Fruit fly (Drosophila melanogaster) whole organism, wandering third instar larva: ENCODE measurements around the gene CG32333.
A peak's percentile ranks its signal among the peaks of the same experiment; 100 is the strongest.

Experiments used
- Abd-B ChIP-seq: fragments of >200 bp; optimal IDR thresholded peaks from 2 replicates; lab custom pipeline; 2017; ENCODE audit warnings: missing biosample characterization, missing genetic modification characterization
- CG32264 ChIP-seq: fragments of 200-800 bp; sonication (Bioruptor generic); optimal IDR thresholded peaks from 2 replicates; lab custom pipeline; 2016; ENCODE audit warnings: missing biosample characterization, missing genetic modification characterization
- CG9705 ChIP-seq: fragments of 200-800 bp; sonication (Bioruptor generic); optimal IDR thresholded peaks from 2 replicates; lab custom pipeline; 2018; ENCODE audit warnings: missing biosample characterization, mild to moderate bottlenecking, missing genetic modification characterization
- CrebA ChIP-seq: fragments of 200-800 bp; sonication (Bioruptor generic); optimal IDR thresholded peaks from 2 replicates; lab custom pipeline; 2016; ENCODE audit warnings: missing biosample characterization, mild to moderate bottlenecking, missing genetic modification characterization, borderline replicate concordance
- Dfd ChIP-seq: fragments of >200 bp; optimal IDR thresholded peaks from 2 replicates; lab custom pipeline; 2017; ENCODE audit warnings: missing biosample characterization, missing genetic modification characterization
- Dif ChIP-seq: fragments of 200-275, 200-300 bp; sonication (Bioruptor generic); optimal IDR thresholded peaks from 2 replicates; lab custom pipeline; 2018; ENCODE audit warnings: missing biosample characterization, missing genetic modification characterization; ENCODE audit not compliant: partially characterized antibody
- GATAd ChIP-seq: sonication (Bioruptor generic); optimal IDR thresholded peaks from 2 replicates; lab custom pipeline; 2016; ENCODE audit warnings: missing biosample characterization, missing genetic modification characterization
- HLH106 ChIP-seq: fragments of 200-800 bp; optimal IDR thresholded peaks from 3 replicates; lab custom pipeline; 2019; ENCODE audit warnings: missing biosample characterization, mild to moderate bottlenecking, missing genetic modification characterization, moderate library complexity
- Hnf4 ChIP-seq: fragments of 200-800 bp; sonication (Bioruptor generic); optimal IDR thresholded peaks from 2 replicates; lab custom pipeline; 2016; ENCODE audit warnings: missing biosample characterization, mild to moderate bottlenecking, missing genetic modification characterization
- Hr78 ChIP-seq: fragments of >200 bp; optimal IDR thresholded peaks from 2 replicates; lab custom pipeline; 2017; ENCODE audit warnings: missing biosample characterization, missing genetic modification characterization
- Hr83 ChIP-seq: fragments of 200-300 bp; sonication (Bioruptor generic); optimal IDR thresholded peaks from 2 replicates; lab custom pipeline; 2016; ENCODE audit warnings: missing biosample characterization, mild to moderate bottlenecking, missing genetic modification characterization, moderate library complexity; ENCODE audit not compliant: poor library complexity, severe bottlenecking
- Jra ChIP-seq: sonication (Bioruptor generic); optimal IDR thresholded peaks from 2 replicates; lab custom pipeline; 2016; ENCODE audit warnings: missing biosample characterization, missing genetic modification characterization
- Mio ChIP-seq: sonication (Bioruptor generic); optimal IDR thresholded peaks from 2 replicates; lab custom pipeline; 2016; ENCODE audit warnings: missing biosample characterization, missing genetic modification characterization
- Myc ChIP-seq: fragments of >200 bp; optimal IDR thresholded peaks from 2 replicates; lab custom pipeline; 2017
- N ChIP-seq: fragments of >200 bp; optimal IDR thresholded peaks from 2 replicates; lab custom pipeline; 2018; ENCODE audit warnings: missing biosample characterization, missing external identifiers, missing genetic modification characterization
- OdsH ChIP-seq: fragments of 200-800 bp; sonication (Bioruptor generic); optimal IDR thresholded peaks from 2 replicates; lab custom pipeline; 2016; ENCODE audit warnings: missing biosample characterization, mild to moderate bottlenecking, missing genetic modification characterization
- Rel ChIP-seq, 2 experiments: fragments of 200-800 bp; sonication (Bioruptor generic) in 1 of 2; optimal IDR thresholded peaks; 2 replicates in 1 of 2; 3 replicates in 1 of 2; lab custom pipeline; 2016 to 2019; ENCODE audit warnings: mild to moderate bottlenecking in 2 of 2, missing biosample characterization in 2 of 2, missing genetic modification characterization in 2 of 2, moderate library complexity in 1 of 2
- Sp1 ChIP-seq: fragments of 200-800 bp; sonication (Bioruptor generic); optimal IDR thresholded peaks from 3 replicates; lab custom pipeline; 2019; ENCODE audit warnings: missing biosample characterization, mild to moderate bottlenecking, missing genetic modification characterization, moderate library complexity
- Vsx2 ChIP-seq: fragments of 200-300, 225-300 bp; sonication (Bioruptor generic); optimal IDR thresholded peaks from 2 replicates; lab custom pipeline; 2018; ENCODE audit warnings: missing biosample characterization, missing genetic modification characterization; ENCODE audit not compliant: partially characterized antibody
- br ChIP-seq: fragments of 200-800 bp; sonication (Bioruptor generic); optimal IDR thresholded peaks from 2 replicates; lab custom pipeline; 2016; ENCODE audit warnings: missing biosample characterization, missing genetic modification characterization
- brk ChIP-seq: fragments of 200-800 bp; sonication (Bioruptor generic); optimal IDR thresholded peaks from 2 replicates; lab custom pipeline; 2016; ENCODE audit warnings: missing biosample characterization, mild to moderate bottlenecking, missing genetic modification characterization
- dl ChIP-seq, 2 experiments: fragments of 175-275, 200-275 bp in 1 of 2; fragments of 200-275 bp in 1 of 2; sonication (Bioruptor generic); optimal IDR thresholded peaks; lab custom pipeline; 2018; ENCODE audit warnings: mild to moderate bottlenecking in 2 of 2, missing biosample characterization in 2 of 2, missing genetic modification characterization in 2 of 2, moderate library complexity in 2 of 2; ENCODE audit not compliant: partially characterized antibody in 2 of 2, insufficient read depth in 1 of 2
- dmrt93B ChIP-seq: fragments of 200-800 bp; sonication (Bioruptor generic); optimal IDR thresholded peaks from 2 replicates; lab custom pipeline; 2018; ENCODE audit warnings: missing biosample characterization, mild to moderate bottlenecking, missing genetic modification characterization
- dsf ChIP-seq: sonication (Bioruptor generic); optimal IDR thresholded peaks from 2 replicates; lab custom pipeline; 2016; ENCODE audit warnings: missing biosample characterization, missing genetic modification characterization, borderline replicate concordance
- ey ChIP-seq: fragments of 200-800 bp; sonication (Bioruptor generic); optimal IDR thresholded peaks from 2 replicates; lab custom pipeline; 2016; ENCODE audit warnings: missing biosample characterization, missing genetic modification characterization
- foxo ChIP-seq, 2 experiments: fragments of 200-800 bp; sonication (Bioruptor generic); optimal IDR thresholded peaks; 2 replicates in 1 of 2; 3 replicates in 1 of 2; lab custom pipeline; 2016 to 2017; ENCODE audit warnings: missing biosample characterization in 2 of 2, missing genetic modification characterization in 2 of 2
- fru ChIP-seq: fragments of 200-800 bp; sonication (Bioruptor generic); optimal IDR thresholded peaks from 3 replicates; lab custom pipeline; 2016; ENCODE audit warnings: missing biosample characterization, mild to moderate bottlenecking, missing genetic modification characterization
- h ChIP-seq: fragments of 200-800 bp; sonication (Bioruptor generic); optimal IDR thresholded peaks from 3 replicates; lab custom pipeline; 2016; ENCODE audit warnings: missing biosample characterization, mild to moderate bottlenecking, missing genetic modification characterization
- jim ChIP-seq: fragments of 175-275, 200-325 bp; sonication (Bioruptor generic); optimal IDR thresholded peaks from 2 replicates; lab custom pipeline; 2016; ENCODE audit warnings: missing biosample characterization, mild to moderate bottlenecking, missing genetic modification characterization
- lola ChIP-seq: fragments of >200 bp; optimal IDR thresholded peaks from 2 replicates; lab custom pipeline; 2017; ENCODE audit warnings: missing biosample characterization, missing genetic modification characterization
- pan ChIP-seq: fragments of >200 bp; optimal IDR thresholded peaks from 2 replicates; lab custom pipeline; 2017
- psq ChIP-seq: fragments of 200-800 bp; sonication (Bioruptor generic); optimal IDR thresholded peaks from 3 replicates; lab custom pipeline; 2017; ENCODE audit warnings: missing biosample characterization, mild to moderate bottlenecking, missing genetic modification characterization, moderate library complexity
- rgr ChIP-seq: fragments of 200-800 bp; sonication (Bioruptor generic); optimal IDR thresholded peaks from 3 replicates; lab custom pipeline; 2016; ENCODE audit warnings: missing biosample characterization, mild to moderate bottlenecking, missing genetic modification characterization
- sage ChIP-seq: fragments of 200-800 bp; sonication (Bioruptor generic); optimal IDR thresholded peaks from 2 replicates; lab custom pipeline; 2016; ENCODE audit warnings: missing biosample characterization, mild to moderate bottlenecking, missing genetic modification characterization
- sv ChIP-seq: fragments of 200-800 bp; sonication (Bioruptor generic); optimal IDR thresholded peaks from 3 replicates; lab custom pipeline; 2016; ENCODE audit warnings: missing biosample characterization, missing genetic modification characterization
- tai ChIP-seq: sonication (Bioruptor generic); optimal IDR thresholded peaks from 2 replicates; lab custom pipeline; 2016; ENCODE audit warnings: missing biosample characterization, missing genetic modification characterization
- usp ChIP-seq: fragments of >200 bp; optimal IDR thresholded peaks from 2 replicates; lab custom pipeline; 2017; ENCODE audit warnings: missing biosample characterization, missing genetic modification characterization
- woc ChIP-seq: sonication (Bioruptor generic); optimal IDR thresholded peaks from 2 replicates; lab custom pipeline; 2016; ENCODE audit warnings: missing biosample characterization, mild to moderate bottlenecking, missing genetic modification characterization

Gene CG32333

DNA sequence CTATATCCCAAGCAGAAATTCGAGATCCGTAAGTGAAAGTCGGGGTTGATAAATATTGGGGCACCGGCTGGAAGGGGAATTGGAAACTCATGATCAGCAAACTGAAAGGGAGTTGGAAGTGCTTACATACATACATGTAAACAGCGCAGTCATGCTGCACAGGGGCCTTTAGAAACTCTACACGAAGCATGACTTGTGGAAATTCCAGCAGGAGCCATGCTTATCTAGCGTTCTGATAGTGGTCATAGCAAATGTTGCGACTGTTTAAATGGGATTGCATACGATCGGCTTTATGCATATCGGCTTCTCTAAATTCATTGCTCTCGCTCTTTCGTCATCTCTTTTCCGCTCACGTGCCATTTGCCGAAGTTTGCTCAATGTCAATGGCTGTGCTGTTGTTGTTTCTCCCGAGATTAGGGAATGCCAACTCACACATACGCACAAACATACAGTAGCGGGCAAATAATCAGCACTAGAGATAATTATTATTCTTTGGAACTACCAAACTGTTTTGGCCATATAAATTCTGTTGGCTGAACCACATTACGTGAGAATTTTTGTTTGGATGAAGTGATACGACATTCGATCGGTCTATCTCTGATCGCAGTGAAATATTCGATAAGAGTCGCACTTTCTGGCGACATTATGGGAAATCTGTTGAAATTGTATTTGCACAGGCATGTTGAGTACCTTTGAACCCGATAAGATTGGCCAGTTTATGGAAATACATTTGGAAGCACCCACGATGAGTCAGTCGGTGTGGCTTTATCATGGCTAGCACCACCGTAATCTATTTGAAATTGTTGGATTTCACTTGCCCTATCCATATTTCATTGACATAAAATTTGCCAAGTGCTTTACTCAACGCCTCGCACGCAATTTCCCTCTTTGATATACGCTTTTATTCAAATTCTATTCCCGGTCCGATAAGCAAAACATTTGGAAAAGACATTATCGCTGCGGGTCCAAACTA is 60.5 kb downstream of the CG32333 start:
- TF ChIP-seq OdsH (peak; percentile 74), usp (GFP tag; lab: Kevin White, UChicago) (no peak), lola (GFP tag; lab: Kevin White, UChicago) (no peak), tai (no peak), psq (GFP tag; lab: Kevin White, UChicago) (peak; percentile 35), dsf (GFP tag; lab: Kevin White, UChicago) (no peak), Hr78 (no peak), sv (GFP tag; lab: Kevin White, UChicago) (no peak), brk (GFP tag; lab: Kevin White, UChicago) (no peak), Vsx2 (no peak), fru (peak; percentile 68), N (GFP tag; lab: Kevin White, UChicago) (no peak), pan (lab: Kevin White, UChicago) (no peak), Abd-B (GFP tag; lab: Kevin White, UChicago) (no peak), CG9705 (no peak), foxo (GFP tag; optimal IDR thresholded peaks at IDR 0.05; lab: Kevin White, UChicago) (peak in 1 of 2 experiments; percentile 61), rgr (peak; percentile 75), CrebA (GFP tag; lab: Kevin White, UChicago) (no peak), CG32264 (GFP tag; lab: Kevin White, UChicago) (no peak), dmrt93B (no peak), HLH106 (tag; lab: Kevin White, UChicago) (peak; percentile 26), Myc (lab: Kevin White, UChicago) (no peak), sage (GFP tag; lab: Kevin White, UChicago) (no peak), h (peak; percentile 86), woc (peak; percentile 10), Jra (GFP tag; lab: Kevin White, UChicago) (peak; percentile 27), Dif (GFP tag; lab: Kevin White, UChicago) (peak; percentile 3), Rel (GFP tag; optimal IDR thresholded peaks at IDR 0.05; lab: Kevin White, UChicago) (peak; percentile 17), Rel (tag; optimal IDR thresholded peaks at IDR 0.05; lab: Kevin White, UChicago) (peak; percentile 36), Dfd (GFP tag; lab: Kevin White, UChicago) (no peak), Sp1 (GFP tag; lab: Kevin White, UChicago) (peak; percentile 4), dl (GFP tag; optimal IDR thresholded peaks at IDR 0.05; lab: Kevin White, UChicago; ENCODE audit: insufficient read depth in 1 of 2, partially characterized antibody in 2 of 2) (peak in 1 of 2 experiments; percentile 20), Hnf4 (GFP tag; lab: Kevin White, UChicago) (peak; percentile 70), Mio (GFP tag; lab: Kevin White, UChicago) (no peak), br (GFP tag; lab: Kevin White, UChicago) (peak; percentile 67), ey (GFP tag; lab: Kevin White, UChicago) (peak; percentile 62), Hr83 (no peak), GATAd (GFP tag; lab: Kevin White, UChicago) (no peak), jim (GFP tag; lab: Kevin White, UChicago) (no peak)

DNA sequence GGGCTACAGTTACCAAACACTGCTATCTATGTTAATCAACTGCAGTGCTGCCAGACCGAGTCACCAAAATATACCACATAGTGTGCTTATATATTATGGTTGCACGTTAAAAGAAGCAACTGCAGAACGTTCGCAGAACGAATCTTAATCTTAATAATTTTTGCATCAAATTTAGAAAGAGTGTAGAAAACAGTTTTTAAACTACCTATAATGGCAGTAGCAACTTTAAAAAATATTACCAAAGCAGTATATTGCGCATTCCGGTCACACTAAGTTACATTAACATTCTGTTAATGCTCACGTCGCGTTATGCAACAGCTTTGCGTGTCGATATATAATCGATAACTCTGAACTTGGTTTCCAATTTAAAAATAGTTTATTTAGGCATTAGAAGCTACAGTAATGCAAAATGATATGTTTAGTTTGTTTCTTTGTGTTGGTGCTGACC is 66.4 kb downstream of the CG32333 start, which contains the start of gene indra:
Gene indra (minus strand): TSS at position 271 of the 448 bp plus-strand sequence.
- TF ChIP-seq foxo (GFP tag; optimal IDR thresholded peaks at IDR 0.05; lab: Kevin White, UChicago) (peak in 1 of 2 experiments; percentile 67), dmrt93B (no peak), Abd-B (GFP tag; lab: Kevin White, UChicago) (no peak), Hr78 (no peak), Mio (GFP tag; lab: Kevin White, UChicago) (peak; percentile 10), woc (peak; percentile 57), fru (peak; percentile 69), CG9705 (peak; percentile 35), Dfd (GFP tag; lab: Kevin White, UChicago) (no peak), ey (GFP tag; lab: Kevin White, UChicago) (peak; percentile 79), Sp1 (GFP tag; lab: Kevin White, UChicago) (peak; percentile 53), HLH106 (tag; lab: Kevin White, UChicago) (peak; percentile 69), jim (GFP tag; lab: Kevin White, UChicago) (no peak), N (GFP tag; lab: Kevin White, UChicago) (no peak), h (peak; percentile 72), Dif (GFP tag; lab: Kevin White, UChicago) (no peak), Myc (lab: Kevin White, UChicago) (peak; percentile 61), dl (GFP tag; optimal IDR thresholded peaks at IDR 0.05; lab: Kevin White, UChicago; ENCODE audit: insufficient read depth in 1 of 2, partially characterized antibody in 2 of 2) (no peak), lola (GFP tag; lab: Kevin White, UChicago) (no peak), Jra (GFP tag; lab: Kevin White, UChicago) (peak; percentile 53), CrebA (GFP tag; lab: Kevin White, UChicago) (no peak), pan (lab: Kevin White, UChicago) (no peak), br (GFP tag; lab: Kevin White, UChicago) (no peak), sv (GFP tag; lab: Kevin White, UChicago) (peak; percentile 68), rgr (peak; percentile 63), Rel (GFP tag; optimal IDR thresholded peaks at IDR 0.05; lab: Kevin White, UChicago) (no peak), Rel (tag; optimal IDR thresholded peaks at IDR 0.05; lab: Kevin White, UChicago) (peak; percentile 46), psq (GFP tag; lab: Kevin White, UChicago) (peak; percentile 31), tai (no peak)
- TF ChIP-seq, all 38 proteins: peak for 15
